Fruit fly (Drosophila melanogaster) whole organism, prepupa: ENCODE measurements around the gene CG7420.

Experiments
- Blimp-1 ChIP-seq: fragments of 200-800 bp; sonication (Bioruptor generic); optimal IDR thresholded peaks from 3 replicates; lab custom pipeline; 2017; ENCODE audit warnings: missing biosample characterization, missing genetic modification characterization, mild to moderate bottlenecking, moderate library complexity, missing genetic modification reagents
- CG10631 ChIP-seq: fragments of 200-800 bp; sonication (Bioruptor generic); optimal IDR thresholded peaks from 2 replicates; lab custom pipeline; 2016; ENCODE audit warnings: missing biosample characterization, missing genetic modification characterization
- CG10669 ChIP-seq: fragments of 200-800 bp; sonication (Bioruptor generic); optimal IDR thresholded peaks from 3 replicates; lab custom pipeline; 2018; ENCODE audit warnings: missing biosample characterization, mild to moderate bottlenecking, missing genetic modification characterization, moderate library complexity
- CG11294 ChIP-seq: fragments of 200-800 bp; sonication (Bioruptor generic); IDR thresholded peaks from 2 replicates; pipeline ENCODE4 v1.3.6; 2022; ENCODE audit warnings: missing biosample characterization, missing genetic modification characterization
- CG11762 ChIP-seq: fragments of 200-800 bp; sonication (Bioruptor generic); optimal IDR thresholded peaks from 3 replicates; lab custom pipeline; 2016; ENCODE audit warnings: missing biosample characterization, missing genetic modification characterization; ENCODE audit not compliant: insufficient read depth
- CG11902 ChIP-seq: fragments of 200-800 bp; sonication (Bioruptor generic); optimal IDR thresholded peaks from 3 replicates; lab custom pipeline; 2016; ENCODE audit warnings: missing biosample characterization, missing genetic modification characterization
- CG15336 ChIP-seq: fragments of 200-800 bp; sonication (Bioruptor generic); IDR thresholded peaks from 2 replicates; pipeline ENCODE4 v1.3.6; 2022; ENCODE audit warnings: missing biosample characterization, missing genetic modification characterization
- CG1621 ChIP-seq: fragments of 200-800 bp; sonication (Bioruptor generic); optimal IDR thresholded peaks from 3 replicates; lab custom pipeline; 2018; ENCODE audit warnings: missing biosample characterization, mild to moderate bottlenecking, missing genetic modification characterization
- CG16779 ChIP-seq: fragments of 200-800 bp; sonication (Bioruptor generic); optimal IDR thresholded peaks from 3 replicates; lab custom pipeline; 2017; ENCODE audit warnings: missing biosample characterization, mild to moderate bottlenecking, missing genetic modification characterization
- CG32006 ChIP-seq: fragments of 200-800 bp; sonication (Bioruptor generic); optimal IDR thresholded peaks from 3 replicates; lab custom pipeline; 2017; ENCODE audit warnings: missing biosample characterization, mild to moderate bottlenecking, missing genetic modification characterization
- CG34406 ChIP-seq: fragments of 200-800 bp; sonication (Bioruptor generic); optimal IDR thresholded peaks from 3 replicates; lab custom pipeline; 2016; ENCODE audit warnings: missing biosample characterization, missing genetic modification characterization
- CG4318 ChIP-seq: fragments of 200-800 bp; sonication (Bioruptor generic); optimal IDR thresholded peaks from 3 replicates; lab custom pipeline; 2017; ENCODE audit warnings: missing biosample characterization, mild to moderate bottlenecking, missing genetic modification characterization
- CG6163 ChIP-seq: fragments of 200-800 bp; sonication (Bioruptor generic); IDR thresholded peaks from 3 replicates; pipeline ENCODE4 v1.3.6; 2022; ENCODE audit warnings: missing biosample characterization, missing genetic modification characterization
- CG6276 ChIP-seq: fragments of 200-800 bp; sonication (Bioruptor generic); optimal IDR thresholded peaks from 2 replicates; lab custom pipeline; 2017; ENCODE audit warnings: missing biosample characterization, mild to moderate bottlenecking, missing genetic modification characterization
- CG6792 ChIP-seq: fragments of 200-800 bp; sonication (Bioruptor generic); optimal IDR thresholded peaks from 3 replicates; lab custom pipeline; 2016; ENCODE audit warnings: missing biosample characterization, missing genetic modification characterization
- CG6808 ChIP-seq: fragments of 200-800 bp; sonication (Bioruptor generic); optimal IDR thresholded peaks from 3 replicates; lab custom pipeline; 2017; ENCODE audit warnings: missing biosample characterization, missing genetic modification characterization, mild to moderate bottlenecking, moderate library complexity, missing genetic modification reagents
- CG6854 ChIP-seq: fragments of 200-800 bp; sonication (Bioruptor generic); optimal IDR thresholded peaks from 2 replicates; lab custom pipeline; 2017; ENCODE audit warnings: missing biosample characterization, mild to moderate bottlenecking, missing genetic modification characterization
- CG7368 ChIP-seq: fragments of 200-800 bp; sonication (Bioruptor generic); optimal IDR thresholded peaks from 3 replicates; lab custom pipeline; 2016; ENCODE audit warnings: missing biosample characterization, missing genetic modification characterization
- CG8319 ChIP-seq: fragments of 200-800 bp; sonication (Bioruptor generic); optimal IDR thresholded peaks from 3 replicates; lab custom pipeline; 2016; ENCODE audit warnings: missing biosample characterization, missing genetic modification characterization
- CG9139 ChIP-seq: fragments of 200-800 bp; sonication (Bioruptor generic); optimal IDR thresholded peaks from 3 replicates; lab custom pipeline; 2017; ENCODE audit warnings: missing biosample characterization, mild to moderate bottlenecking, missing genetic modification characterization
- Eip78C ChIP-seq: fragments of 200-800 bp; sonication (Bioruptor generic); peaks from one replicate; lab custom pipeline; 2016; ENCODE audit warnings: missing biosample characterization, missing genetic modification characterization
- Eip93F ChIP-seq: fragments of 200-800 bp; sonication (Bioruptor generic); optimal IDR thresholded peaks from 2 replicates; lab custom pipeline; 2016; ENCODE audit warnings: missing biosample characterization, mild to moderate bottlenecking, missing genetic modification characterization
- Ets21C ChIP-seq: fragments of 200-800 bp; sonication (Bioruptor generic); optimal IDR thresholded peaks from 3 replicates; lab custom pipeline; 2016; ENCODE audit warnings: missing biosample characterization, missing genetic modification characterization
- Gug ChIP-seq: fragments of 200-800 bp; sonication (Bioruptor generic); IDR thresholded peaks from 2 replicates; pipeline ENCODE4 v1.3.6; 2022; ENCODE audit warnings: missing biosample characterization, missing genetic modification characterization
- Hr39 ChIP-seq: fragments of 200-800 bp; sonication (Bioruptor generic); optimal IDR thresholded peaks from 2 replicates; lab custom pipeline; 2016; ENCODE audit warnings: missing biosample characterization, missing genetic modification characterization
- Lpt ChIP-seq: fragments of 200-800 bp; sonication (Bioruptor generic); optimal IDR thresholded peaks from 3 replicates; lab custom pipeline; 2016; ENCODE audit warnings: missing biosample characterization, missing genetic modification characterization
- Met ChIP-seq: fragments of 200-800 bp; sonication (Bioruptor generic); optimal IDR thresholded peaks from 3 replicates; lab custom pipeline; 2016; ENCODE audit warnings: missing biosample characterization, missing genetic modification characterization
- OdsH ChIP-seq: fragments of 200-800 bp; sonication (Bioruptor generic); optimal IDR thresholded peaks from 3 replicates; lab custom pipeline; 2016; ENCODE audit warnings: missing biosample characterization, missing genetic modification characterization
- Smox ChIP-seq: fragments of 200-800 bp; sonication (Bioruptor generic); optimal IDR thresholded peaks from 3 replicates; lab custom pipeline; 2016; ENCODE audit warnings: missing biosample characterization, missing genetic modification characterization
- Sox102F ChIP-seq: fragments of 200-800 bp; sonication (Bioruptor generic); optimal IDR thresholded peaks from 2 replicates; lab custom pipeline; 2016; ENCODE audit warnings: missing biosample characterization, mild to moderate bottlenecking, missing genetic modification characterization
- Sox14 ChIP-seq: fragments of 200-800 bp; sonication (Bioruptor generic); optimal IDR thresholded peaks from 3 replicates; lab custom pipeline; 2016; ENCODE audit warnings: missing biosample characterization, missing genetic modification characterization
- Sox15 ChIP-seq: fragments of 200-800 bp; sonication (Bioruptor generic); optimal IDR thresholded peaks from 3 replicates; lab custom pipeline; 2016; ENCODE audit warnings: missing biosample characterization, missing genetic modification characterization
- achi ChIP-seq: fragments of 200-800 bp; sonication (Bioruptor generic); optimal IDR thresholded peaks from 3 replicates; lab custom pipeline; 2016; ENCODE audit warnings: missing biosample characterization, missing genetic modification characterization
- acj6 ChIP-seq: fragments of 200-800 bp; sonication (Bioruptor generic); optimal IDR thresholded peaks from 3 replicates; lab custom pipeline; 2016; ENCODE audit warnings: missing biosample characterization, missing genetic modification characterization
- cyc ChIP-seq: fragments of 200-800 bp; sonication (Bioruptor generic); optimal IDR thresholded peaks from 3 replicates; lab custom pipeline; 2016; ENCODE audit warnings: missing biosample characterization, missing genetic modification characterization
- dac ChIP-seq: fragments of 200-800 bp; sonication (Bioruptor generic); optimal IDR thresholded peaks from 2 replicates; lab custom pipeline; 2017; ENCODE audit warnings: missing biosample characterization, mild to moderate bottlenecking, missing genetic modification characterization
- dsx ChIP-seq: fragments of 200-800 bp; optimal IDR thresholded peaks from 3 replicates; lab custom pipeline; 2019; ENCODE audit warnings: missing biosample characterization, mild to moderate bottlenecking, missing genetic modification characterization, moderate library complexity; ENCODE audit not compliant: poor library complexity, severe bottlenecking
- eg ChIP-seq: fragments of 200-800 bp; sonication (Bioruptor generic); IDR thresholded peaks from 3 replicates; pipeline ENCODE4 v1.3.6; 2022; ENCODE audit warnings: missing biosample characterization, missing genetic modification characterization
- fd85E ChIP-seq: fragments of 200-800 bp; sonication (Bioruptor generic); optimal IDR thresholded peaks from 3 replicates; lab custom pipeline; 2016; ENCODE audit warnings: missing biosample characterization, missing genetic modification characterization
- fkh ChIP-seq: fragments of 200-800 bp; sonication (Bioruptor generic); optimal IDR thresholded peaks from 3 replicates; lab custom pipeline; 2017; ENCODE audit warnings: missing biosample characterization, mild to moderate bottlenecking, missing genetic modification characterization, moderate library complexity
- lz ChIP-seq: fragments of 200-800 bp; sonication (Bioruptor generic); optimal IDR thresholded peaks from 3 replicates; lab custom pipeline; 2016; ENCODE audit warnings: missing biosample characterization, missing genetic modification characterization
- net ChIP-seq: fragments of 200-800 bp; sonication (Bioruptor generic); optimal IDR thresholded peaks from 3 replicates; lab custom pipeline; 2016; ENCODE audit warnings: missing biosample characterization, missing genetic modification characterization
- salr ChIP-seq, 2 experiments: fragments of 200-800 bp; sonication (Bioruptor generic); optimal IDR thresholded peaks; 3 replicates each; lab custom pipeline; 2016 to 2018; ENCODE audit warnings: missing biosample characterization in 2 of 2, missing genetic modification characterization in 2 of 2, mild to moderate bottlenecking in 1 of 2
- ss ChIP-seq, 2 experiments: fragments of 200-800 bp; sonication (Bioruptor generic); optimal IDR thresholded peaks; 2 replicates in 1 of 2; 3 replicates in 1 of 2; lab custom pipeline; 2017 to 2018; ENCODE audit warnings: mild to moderate bottlenecking in 2 of 2, missing biosample characterization in 2 of 2, missing genetic modification characterization in 2 of 2, moderate library complexity in 1 of 2
- svp ChIP-seq: fragments of 200-800 bp; sonication (Bioruptor generic); peaks from one replicate; lab custom pipeline; 2016; ENCODE audit warnings: missing biosample characterization, missing genetic modification characterization
- topi ChIP-seq: fragments of 200-800 bp; sonication (Bioruptor generic); optimal IDR thresholded peaks from 3 replicates; lab custom pipeline; 2016; ENCODE audit warnings: missing biosample characterization, missing genetic modification characterization
- vri ChIP-seq: fragments of 200-800 bp; sonication (Bioruptor generic); optimal IDR thresholded peaks from 3 replicates; lab custom pipeline; 2016; ENCODE audit warnings: missing biosample characterization, mild to moderate bottlenecking, missing genetic modification characterization

The CG7420 gene

dm6 chr2L:1459344-1459743, 43.4 kb downstream of the CG7420 start (continued):
- no peak for TF ChIP-seq Ets21C (GFP tag; lab: Kevin White, UChicago)
- TF ChIP-seq CG11294 (GFP tag; lab: Robert Waterston, UW) = no peak
- no peak for TF ChIP-seq eg
- TF ChIP-seq lz (GFP tag; lab: Kevin White, UChicago) = no peak
- TF ChIP-seq CG11902 (GFP tag; lab: Kevin White, UChicago) = no peak
- no peak for TF ChIP-seq fkh (GFP tag; lab: Kevin White, UChicago)
- TF ChIP-seq CG6854 = no peak
- peak; percentile 26 for TF ChIP-seq Sox14 (GFP tag; lab: Kevin White, UChicago)
- peak; percentile 44 for TF ChIP-seq achi (GFP tag; lab: Kevin White, UChicago)
- peak; percentile 86 for TF ChIP-seq Eip78C
- no peak for TF ChIP-seq CG8319 (GFP tag; lab: Kevin White, UChicago)
- peak; percentile 44 for TF ChIP-seq OdsH
- peak; percentile 4 to 59 for TF ChIP-seq ss (GFP tag; optimal IDR thresholded peaks at IDR 0.05; lab: Kevin White, UChicago)
- no peak for TF ChIP-seq CG16779 (tag; lab: Kevin White, UChicago)
- TF ChIP-seq Smox (GFP tag; lab: Kevin White, UChicago) = peak; percentile 22
- TF ChIP-seq net = no peak
- peak; percentile 57 for TF ChIP-seq svp
- peak; percentile 39 for TF ChIP-seq dsx

dm6 chr2L:1458584-1459203, 44.0 kb downstream of the CG7420 start:
- TF ChIP-seq Hr39 (peak; percentile 47), CG34406 (GFP tag; lab: Kevin White, UChicago) (peak; percentile 47), CG6854 (no peak), Sox15 (GFP tag; lab: Kevin White, UChicago) (peak; percentile 27), fkh (GFP tag; lab: Kevin White, UChicago) (no peak), ss (GFP tag; optimal IDR thresholded peaks at IDR 0.05; lab: Kevin White, UChicago) (peak in 1 of 2 experiments; percentile 58), Eip93F (GFP tag; lab: Kevin White, UChicago) (no peak), lz (GFP tag; lab: Kevin White, UChicago) (peak; percentile 42), cyc (peak; percentile 51), Blimp-1 (GFP tag; lab: Kevin White, UChicago) (no peak), Lpt (peak; percentile 55), vri (GFP tag; lab: Kevin White, UChicago) (no peak), salr (GFP tag; optimal IDR thresholded peaks at IDR 0.05; lab: Kevin White, UChicago) (peak; percentile 55 to 65), CG7368 (GFP tag; lab: Kevin White, UChicago) (peak; percentile 48), CG15336 (GFP tag; lab: Robert Waterston, UW) (peak; percentile 80), CG32006 (peak; percentile 81), acj6 (peak; percentile 72), Met (GFP tag; lab: Kevin White, UChicago) (peak; percentile 30), topi (GFP tag; lab: Kevin White, UChicago) (peak; percentile 39), CG11902 (GFP tag; lab: Kevin White, UChicago) (peak; percentile 18), svp (peak; percentile 48), CG10669 (GFP tag; lab: Kevin White, UChicago) (peak; percentile 76), CG10631 (peak; percentile 78), OdsH (peak; percentile 70), eg (peak; percentile 79), CG11762 (GFP tag; lab: Kevin White, UChicago) (peak; percentile 38), Gug (GFP tag; lab: Robert Waterston, UW) (peak; percentile 56), dac (GFP tag; lab: Kevin White, UChicago) (peak; percentile 10), Sox14 (GFP tag; lab: Kevin White, UChicago) (peak; percentile 74), CG4318 (peak; percentile 50), CG9139 (peak; percentile 18), Sox102F (no peak), CG1621 (tag; lab: Kevin White, UChicago) (peak; percentile 71), CG11294 (GFP tag; lab: Robert Waterston, UW) (peak; percentile 62), CG8319 (GFP tag; lab: Kevin White, UChicago) (peak; percentile 42), CG6163 (GFP tag; lab: Robert Waterston, UW) (peak; percentile 87), dsx (peak; percentile 76), CG16779 (tag; lab: Kevin White, UChicago) (no peak), CG6792 (GFP tag; lab: Kevin White, UChicago) (peak; percentile 58), CG6276 (GFP tag; lab: Kevin White, UChicago) (peak; percentile 35), fd85E (GFP tag; lab: Kevin White, UChicago) (no peak), CG6808 (GFP tag; lab: Kevin White, UChicago) (peak; percentile 51), Smox (GFP tag; lab: Kevin White, UChicago) (peak; percentile 43)
